Worm (Caenorhabditis elegans): ENCODE data around the gene phy-4.

phy-4 gene

DNA sequence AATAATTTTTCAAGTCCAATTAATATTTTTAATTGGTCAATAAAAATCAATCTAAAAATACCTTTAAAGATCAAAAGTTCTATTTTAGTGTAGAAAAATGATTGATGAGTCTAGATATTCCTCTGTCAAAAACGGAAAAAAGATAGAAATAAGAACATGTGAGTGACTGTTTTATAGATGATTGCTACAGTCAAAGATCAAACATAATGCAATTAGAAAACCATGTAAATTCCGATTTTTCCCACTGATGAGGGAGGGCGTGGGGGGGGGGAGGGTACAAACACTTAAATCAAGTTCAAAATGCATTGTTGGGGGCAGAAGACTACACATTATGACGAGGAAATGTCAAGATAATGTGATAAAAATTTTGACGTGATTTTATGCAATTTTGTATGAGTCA, 12.7 kb upstream of the phy-4 start (continued):
- TF ChIP-seq nhr-77 (tag; optimal IDR thresholded peaks at IDR 0.05) (no peak), nhr-19 (GFP tag; conservative IDR thresholded peaks at IDR 0.05) (peak; percentile 67), aly-2 (tag; optimal IDR thresholded peaks at IDR 0.05) (no peak), sptf-1 (tag; optimal IDR thresholded peaks at IDR 0.05) (no peak), nhr-84 (tag; optimal IDR thresholded peaks at IDR 0.05) (no peak), grh-1 (GFP tag; IDR thresholded peaks at IDR 0.05) (no peak), lin-14 (GFP tag; optimal IDR thresholded peaks at IDR 0.05) (peak; percentile 23), snpc-4 (tag; optimal IDR thresholded peaks at IDR 0.05) (no peak), blmp-1 (tag; optimal IDR thresholded peaks at IDR 0.05) (peak; percentile 16)

DNA sequence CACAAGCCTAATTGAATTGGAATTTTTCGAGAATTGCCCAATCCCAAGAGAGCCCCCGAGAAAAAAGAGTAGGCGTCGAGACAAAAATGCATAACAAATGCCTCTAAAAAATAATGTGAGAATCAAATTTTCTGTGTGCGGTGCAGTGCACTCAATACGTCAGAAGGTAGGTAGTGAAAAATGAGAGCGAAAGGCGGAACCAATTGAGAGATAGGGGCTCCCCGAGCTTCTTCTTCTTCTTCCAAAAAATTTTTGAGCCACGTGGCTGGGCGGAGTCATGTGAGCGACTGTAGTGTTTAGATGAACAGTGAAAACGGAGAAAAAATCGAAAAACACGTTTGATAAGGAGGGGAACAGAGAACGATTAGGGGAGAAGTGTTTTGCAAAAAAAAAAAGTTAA, 11.1 kb upstream of the phy-4 start:
- TF ChIP-seq ceh-88 (GFP tag; IDR thresholded peaks at IDR 0.05) (no peak), lin-39 (tag; optimal IDR thresholded peaks at IDR 0.05) (no peak), elt-3 (tag; optimal IDR thresholded peaks at IDR 0.05) (no peak), lin-35 (GFP tag; optimal IDR thresholded peaks at IDR 0.05) (peak in 1 of 2 experiments; percentile 5), F16B12.6 (tag; optimal IDR thresholded peaks at IDR 0.05) (no peak), ztf-11 (tag; optimal IDR thresholded peaks at IDR 0.05) (no peak), lin-13 (GFP tag; optimal IDR thresholded peaks at IDR 0.05) (no peak), vab-15 (tag; optimal IDR thresholded peaks at IDR 0.05) (no peak), C34B4.2 (tag; optimal IDR thresholded peaks at IDR 0.05) (no peak), nhr-71 (tag; optimal IDR thresholded peaks at IDR 0.05) (peak; percentile 59), hpl-2 (GFP tag; optimal IDR thresholded peaks at IDR 0.05) (no peak), xbp-1 (tag; optimal IDR thresholded peaks at IDR 0.05) (no peak), nhr-76 (tag; optimal IDR thresholded peaks at IDR 0.05) (no peak), sup-37 (GFP tag; optimal IDR thresholded peaks at IDR 0.05) (no peak), snpc-4 (tag; optimal IDR thresholded peaks at IDR 0.05) (no peak), C16A3.4 (tag; optimal IDR thresholded peaks at IDR 0.05) (no peak), zag-1 (tag; optimal IDR thresholded peaks at IDR 0.05) (no peak), nhr-77 (tag; optimal IDR thresholded peaks at IDR 0.05) (no peak), unc-130 (tag; optimal IDR thresholded peaks at IDR 0.05) (no peak), tbx-2 (tag; optimal IDR thresholded peaks at IDR 0.05) (no peak), egl-13 (tag; optimal IDR thresholded peaks at IDR 0.05) (no peak), lsy-2 (tag; optimal IDR thresholded peaks at IDR 0.05) (no peak), nhr-90 (tag; optimal IDR thresholded peaks at IDR 0.05; ENCODE audit: poor library complexity) (no peak), unc-98 (GFP tag; IDR thresholded peaks at IDR 0.05) (no peak), nhr-12 (tag; optimal IDR thresholded peaks at IDR 0.05) (no peak), Y116A8C.19 (tag; optimal IDR thresholded peaks at IDR 0.05; ENCODE audit: borderline replicate concordance) (no peak), lin-14 (GFP tag; optimal IDR thresholded peaks at IDR 0.05) (peak; percentile 67), egl-27 (tag; optimal IDR thresholded peaks at IDR 0.05) (no peak), zip-4 (GFP tag; optimal IDR thresholded peaks at IDR 0.05) (no peak), ceh-82 (tag; optimal IDR thresholded peaks at IDR 0.05) (no peak), sptf-1 (tag; optimal IDR thresholded peaks at IDR 0.05) (no peak), fkh-4 (tag; optimal IDR thresholded peaks at IDR 0.05; ENCODE audit: borderline replicate concordance) (no peak), ama-1 (optimal IDR thresholded peaks at IDR 0.05) (no peak), jun-1 (tag; optimal IDR thresholded peaks at IDR 0.05) (no peak), efl-1 (optimal IDR thresholded peaks at IDR 0.05) (no peak), efl-1 (GFP tag; optimal IDR thresholded peaks at IDR 0.05 in 1 of 2) (peak in 1 of 2 experiments; percentile 84), aha-1 (tag; optimal IDR thresholded peaks at IDR 0.05) (no peak), lin-15B (tag; optimal IDR thresholded peaks at IDR 0.05) (no peak), nhr-19 (GFP tag; conservative IDR thresholded peaks at IDR 0.05) (peak; percentile 39), lir-3 (tag; optimal IDR thresholded peaks at IDR 0.05; ENCODE audit: poor library complexity) (no peak), tlp-1 (tag; optimal IDR thresholded peaks at IDR 0.05) (no peak), ceh-8 (GFP tag; optimal IDR thresholded peaks at IDR 0.05) (no peak), sox-4 (tag; optimal IDR thresholded peaks at IDR 0.05) (no peak), mep-1 (tag; optimal IDR thresholded peaks at IDR 0.05) (no peak), swsn-7 (tag; optimal IDR thresholded peaks at IDR 0.05) (no peak), nhr-47 (tag; optimal IDR thresholded peaks at IDR 0.05) (peak; percentile 19), ceh-90 (tag; optimal IDR thresholded peaks at IDR 0.05) (no peak), alr-1 (tag; optimal IDR thresholded peaks at IDR 0.05; ENCODE audit: borderline replicate concordance) (no peak)

Data from whole organism, L1 larva.